Fruit fly (Drosophila melanogaster): ENCODE measurements around the gene strat.

The strat gene

dm6 chr2L:8274958-8275584 is 45.1 kb upstream of the strat start (continued):
- TF ChIP-seq peb (GFP tag; IDR thresholded peaks at IDR 0.05) = peak; percentile 28; the same call in 1 of the 2 replicates
- TF ChIP-seq CG10321 (GFP tag; IDR thresholded peaks at IDR 0.05) = no peak
- TF ChIP-seq HHEX (GFP tag; optimal IDR thresholded peaks at IDR 0.05) = peak; percentile 34
- no peak for TF ChIP-seq tna (GFP tag; IDR thresholded peaks at IDR 0.05; ENCODE audit: partially characterized antibody)
- peak; percentile 23 for TF ChIP-seq Abd-B (GFP tag; optimal IDR thresholded peaks at IDR 0.05)
- TF ChIP-seq CG12659 (GFP tag; optimal IDR thresholded peaks at IDR 0.05) = peak; percentile 18
- no peak for TF ChIP-seq Hmx (GFP tag; optimal IDR thresholded peaks at IDR 0.05)
- TF ChIP-seq ERR (GFP tag; optimal IDR thresholded peaks at IDR 0.05) = no peak
- peak; percentile 14 for TF ChIP-seq CG11723 (GFP tag; optimal IDR thresholded peaks at IDR 0.05)
- peak; percentile 57 for TF ChIP-seq CG32772 (GFP tag; IDR thresholded peaks at IDR 0.05)
- peak; percentile 38 for TF ChIP-seq Deaf1 (tag; optimal IDR thresholded peaks at IDR 0.05)
- no peak for TF ChIP-seq Atf-2 (GFP tag; optimal IDR thresholded peaks at IDR 0.05)
- 0 out of 3 replicates have a peak, but pooled peaks have one; percentile 41 for TF ChIP-seq CG34422 (GFP tag; IDR thresholded peaks at IDR 0.05)
- TF ChIP-seq CG5180 (GFP tag; optimal IDR thresholded peaks at IDR 0.05) = no peak
- peak; percentile 80 for TF ChIP-seq CG10267 (tag; optimal IDR thresholded peaks at IDR 0.05)
- TF ChIP-seq br (optimal IDR thresholded peaks at IDR 0.05) = no peak
- TF ChIP-seq fru (optimal IDR thresholded peaks at IDR 0.05) = no peak
- TF ChIP-seq nerfin-1 (tag; optimal IDR thresholded peaks at IDR 0.05) = peak; percentile 56
- TF ChIP-seq mirr (GFP tag; optimal IDR thresholded peaks at IDR 0.05) = no peak
- no peak for TF ChIP-seq CG10274 (GFP tag; optimal IDR thresholded peaks at IDR 0.05)
- TF ChIP-seq Rfx (GFP tag; IDR thresholded peaks at IDR 0.05) = peak; percentile 22; the same call in 1 of the 2 replicates
- TF ChIP-seq otp (GFP tag; IDR thresholded peaks at IDR 0.05) = peak; percentile 49; the same call in 1 of the 3 replicates
- TF ChIP-seq Rx (GFP tag; IDR thresholded peaks at IDR 0.05) = no peak
- TF ChIP-seq CG5245 (GFP tag; optimal IDR thresholded peaks at IDR 0.05) = peak; percentile 4
- peak; percentile 14 for TF ChIP-seq disco-r (GFP tag; optimal IDR thresholded peaks at IDR 0.05)
- peak; percentile 12 for TF ChIP-seq CG12155 (GFP tag; optimal IDR thresholded peaks at IDR 0.05)
- TF ChIP-seq CG31388 (GFP tag; optimal IDR thresholded peaks at IDR 0.05) = no peak
- no peak for TF ChIP-seq bab2 (GFP tag; optimal IDR thresholded peaks at IDR 0.05)
- TF ChIP-seq z (GFP tag; IDR thresholded peaks at IDR 0.05) = peak; percentile 53; the same call in 1 of the 3 replicates
- peak; percentile 85 for TF ChIP-seq CG7271 (tag; optimal IDR thresholded peaks at IDR 0.05)
- peak; percentile 72 for TF ChIP-seq seq (GFP tag; IDR thresholded peaks at IDR 0.05)
- TF ChIP-seq Ets65A (GFP tag) = peak; percentile 3
- peak; percentile 83 for TF ChIP-seq unpg (GFP tag; optimal IDR thresholded peaks at IDR 0.05)
- TF ChIP-seq CG17385 (GFP tag; optimal IDR thresholded peaks at IDR 0.05) = peak; percentile 63
- TF ChIP-seq CG18619 (GFP tag; optimal IDR thresholded peaks at IDR 0.05) = peak; percentile 40
- TF ChIP-seq salm (tag; optimal IDR thresholded peaks at IDR 0.05) = peak; percentile 37
- TF ChIP-seq Six4 (GFP tag; optimal IDR thresholded peaks at IDR 0.05) = peak; percentile 64
- no peak for TF ChIP-seq Dp (GFP tag; optimal IDR thresholded peaks at IDR 0.05)
- TF ChIP-seq CG13624 (GFP tag; optimal IDR thresholded peaks at IDR 0.05) = no peak
- no peak for TF ChIP-seq pan (optimal IDR thresholded peaks at IDR 0.05)
- peak in 1 of 2 experiments; percentile 59 for TF ChIP-seq pan (GFP tag; optimal IDR thresholded peaks at IDR 0.05 in 1 of 2, IDR thresholded peaks at IDR 0.05 in 1 of 2)
- no peak for TF ChIP-seq Scr (GFP tag; IDR thresholded peaks at IDR 0.05; ENCODE audit: partially characterized antibody)
- TF ChIP-seq repo (GFP tag; optimal IDR thresholded peaks at IDR 0.05) = no peak
- peak; percentile 64 for TF ChIP-seq fd102C (GFP tag; optimal IDR thresholded peaks at IDR 0.05)
- peak; percentile 22 for TF ChIP-seq CG3281 (GFP tag; optimal IDR thresholded peaks at IDR 0.05)
- no peak for TF ChIP-seq CG14860 (GFP tag; IDR thresholded peaks at IDR 0.05; ENCODE audit: partially characterized antibody)
- TF ChIP-seq CG7556 (GFP tag; optimal IDR thresholded peaks at IDR 0.05) = peak; percentile 63
- peak; percentile 55; the same call in 1 of the 2 replicates for TF ChIP-seq Atf6 (GFP tag; IDR thresholded peaks at IDR 0.05)
- no peak for TF ChIP-seq CG7786 (GFP tag; optimal IDR thresholded peaks at IDR 0.05)
- peak; percentile 19 for TF ChIP-seq Lhr (GFP tag; optimal IDR thresholded peaks at IDR 0.05)
- TF ChIP-seq CG8944 (GFP tag; optimal IDR thresholded peaks at IDR 0.05) = no peak

Data from whole organism, embryonic.